Worm (Caenorhabditis elegans): ENCODE measurements around the gene klp-11.
"Not testable (repeated sequence)": the region's sequence is repeated elsewhere in the genome, so short reads cannot be mapped to it uniquely, and the experiment has no call there.

The klp-11 gene

ce11 chrIV:8724907-8725306 is 37.0 kb downstream of the klp-11 start (continued):
- no peak for TF ChIP-seq pqm-1 (tag; optimal IDR thresholded peaks at IDR 0.05)

DNA sequence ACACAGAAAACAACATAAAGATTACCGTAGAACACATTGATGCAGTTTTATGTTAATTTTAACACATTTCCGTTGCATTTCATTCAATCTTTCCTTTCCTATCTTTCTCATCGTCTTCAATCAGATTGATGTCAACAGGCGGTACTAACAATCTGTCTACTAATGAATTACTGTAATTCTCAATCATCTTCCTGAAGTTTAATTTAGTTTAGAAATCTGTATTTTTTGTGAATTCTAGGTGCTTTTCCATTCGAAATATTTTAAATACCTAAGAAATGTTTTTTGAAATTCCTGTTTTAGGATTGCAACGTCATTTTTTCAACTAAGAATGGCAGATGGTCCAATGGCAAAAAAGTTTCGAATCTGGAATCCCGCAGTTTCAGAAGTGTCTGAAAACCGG is 38.1 kb downstream of the klp-11 start, which contains the start of gene F21D5.9:
Gene F21D5.9 (plus strand): TSS at position 301 of the 400 bp plus-strand sequence.
- TF ChIP-seq mep-1 (tag; optimal IDR thresholded peaks at IDR 0.05) = no peak
- TF ChIP-seq hlh-30 (tag; optimal IDR thresholded peaks at IDR 0.05; ENCODE audit: insufficient read depth) = no peak
- TF ChIP-seq lin-1 (GFP tag; IDR thresholded peaks at IDR 0.05) = no peak
- no peak for TF ChIP-seq R02D3.7 (tag; optimal IDR thresholded peaks at IDR 0.05)
- TF ChIP-seq hif-1 (tag; optimal IDR thresholded peaks at IDR 0.05) = no peak
- no peak for TF ChIP-seq ceh-28 (tag; optimal IDR thresholded peaks at IDR 0.05)
- TF ChIP-seq jun-1 (tag; optimal IDR thresholded peaks at IDR 0.05) = no peak
- TF ChIP-seq ZK546.5 (tag; optimal IDR thresholded peaks at IDR 0.05) = no peak
- TF ChIP-seq dpl-1 (GFP tag; optimal IDR thresholded peaks at IDR 0.05) = no peak

DNA sequence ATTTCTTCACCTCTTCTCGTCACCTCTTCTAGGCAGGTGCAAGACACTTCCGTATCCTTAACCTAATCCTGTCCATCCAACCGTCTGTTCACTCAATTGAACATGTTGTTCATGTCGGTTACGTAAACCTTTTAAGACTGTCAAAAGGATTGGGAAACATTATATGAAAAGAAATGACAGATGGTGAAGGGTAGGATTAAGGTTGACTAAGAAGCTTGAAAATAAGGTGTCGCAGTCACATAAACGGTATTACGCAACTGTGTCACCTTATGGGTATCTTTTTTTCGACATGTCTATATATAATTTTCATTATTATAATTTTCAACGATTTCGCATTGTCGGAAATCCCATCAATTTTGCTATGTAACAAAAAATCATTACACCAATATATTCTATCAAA is 39.1 kb downstream of the klp-11 start:
- TF ChIP-seq ZK546.5 (tag; optimal IDR thresholded peaks at IDR 0.05) (no peak), dmd-9 (GFP tag; IDR thresholded peaks at IDR 0.05) (no peak), egl-43 (GFP tag; IDR thresholded peaks at IDR 0.05) (no peak), lir-3 (tag; optimal IDR thresholded peaks at IDR 0.05) (no peak), tag-97 (GFP tag; IDR thresholded peaks at IDR 0.05) (no peak), aly-2 (tag; optimal IDR thresholded peaks at IDR 0.05) (no peak), nhr-237 (tag; optimal IDR thresholded peaks at IDR 0.05) (no peak), madf-5 (GFP tag; IDR thresholded peaks at IDR 0.05) (no peak), lin-39 (tag; optimal IDR thresholded peaks at IDR 0.05) (no peak), rbr-2 (tag; optimal IDR thresholded peaks at IDR 0.05) (no peak)

DNA sequence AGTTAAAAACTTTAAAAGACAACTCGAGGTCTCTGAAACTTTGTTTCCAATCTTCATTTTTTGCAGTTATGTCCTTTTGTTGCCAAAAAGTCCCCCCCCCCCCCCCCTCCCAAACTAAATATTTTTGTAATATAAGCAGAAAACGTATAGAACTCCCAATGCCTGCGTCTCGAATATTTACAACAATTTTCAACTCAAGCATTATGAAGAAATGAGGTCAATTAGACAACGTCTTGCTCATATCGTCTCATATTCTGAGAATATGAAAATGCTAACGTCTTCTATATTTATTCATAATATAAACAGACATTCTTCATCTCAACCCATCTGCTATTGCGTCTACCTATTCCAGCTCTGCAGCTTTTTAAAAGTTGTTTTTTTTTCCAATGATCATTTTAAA is 43.7 kb downstream of the klp-11 start, which contains the start of gene H23L24.1:
Gene H23L24.1 (plus strand): TSS at position 301 of the 400 bp plus-strand sequence.
- TF ChIP-seq nhr-111 (GFP tag; optimal IDR thresholded peaks at IDR 0.05) (no peak), madf-5 (GFP tag; IDR thresholded peaks at IDR 0.05) (no peak), tag-97 (GFP tag; IDR thresholded peaks at IDR 0.05) (no peak), jun-1 (tag; optimal IDR thresholded peaks at IDR 0.05) (no peak)

DNA sequence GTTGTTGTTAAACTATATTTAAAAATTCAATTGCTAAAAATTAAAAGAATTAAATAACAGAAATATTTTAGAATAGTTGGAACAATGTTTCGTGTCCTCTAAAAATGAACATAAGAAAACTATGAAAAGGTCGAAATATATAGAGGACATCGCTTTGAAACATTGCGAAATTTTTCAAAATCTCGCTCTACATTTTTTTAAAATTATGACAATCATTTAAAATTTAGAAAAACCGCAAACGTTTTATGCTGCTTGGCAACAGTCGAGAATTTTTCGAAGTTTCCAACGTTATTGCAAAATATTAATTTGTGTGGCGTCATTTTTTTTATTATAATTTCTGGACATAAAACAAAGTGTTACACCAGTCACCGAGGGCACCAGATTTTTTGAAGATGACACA is 46.8 kb downstream of the klp-11 start, which contains the start of the genes parg-2 and ipla-5:
Gene parg-2 (minus strand): TSS at position 101 of the 400 bp plus-strand sequence.
Gene ipla-5 (plus strand): TSS at position 216 of the 400 bp plus-strand sequence.
- not testable (repeated sequence) for TF ChIP-seq zag-1 (tag; optimal IDR thresholded peaks at IDR 0.05); Y75B8A.6 (GFP tag; IDR thresholded peaks at IDR 0.05); pqm-1 (tag; optimal IDR thresholded peaks at IDR 0.05)

ce11 chrIV:8708046-8708445 is 53.8 kb downstream of the klp-11 start:
- TF ChIP-seq unc-62 (GFP tag; optimal IDR thresholded peaks at IDR 0.05 in 1 of 2) (peak in 1 of 2 experiments; percentile 93), unc-62 (tag; optimal IDR thresholded peaks at IDR 0.05) (no peak), F49E8.2 (tag; optimal IDR thresholded peaks at IDR 0.05; ENCODE audit: borderline replicate concordance) (no peak)

Data from whole organism, L4 larva.